Worm (Caenorhabditis elegans) whole organism, L4 larva: ENCODE data around the gene srx-97.

Source experiments
- F26F4.8 ChIP-seq: fragments of 200-800 bp; sonication (Bioruptor generic); conservative IDR thresholded peaks from 2 replicates; pipeline ENCODE4 v1.3.6; 2022; ENCODE audit warnings: missing genetic modification characterization, missing compliant biosample characterization
- F49E8.2 ChIP-seq: sonication (generic microtip); optimal IDR thresholded peaks from 2 replicates; lab custom pipeline; 2016; ENCODE audit warnings: missing compliant biosample characterization, mild to moderate bottlenecking, missing genetic modification characterization, borderline replicate concordance
- R02D3.7 ChIP-seq: fragments of 150-350 bp; sonication (generic microtip); optimal IDR thresholded peaks from 3 replicates; lab custom pipeline; 2014; ENCODE audit warnings: missing biosample characterization, missing genetic modification characterization
- Y105C5A.15 ChIP-seq: fragments of 200-800 bp; sonication (Bioruptor generic); IDR thresholded peaks from 2 replicates; pipeline ENCODE4 v1.3.6; 2022; ENCODE audit warnings: missing genetic modification characterization, missing compliant biosample characterization
- Y48G9A.11 ChIP-seq: fragments of 200-800 bp; sonication (Bioruptor generic); IDR thresholded peaks from 2 replicates; pipeline ENCODE4 v1.3.6; 2022; ENCODE audit warnings: missing genetic modification reagents, missing genetic modification characterization, missing compliant biosample characterization
- Y5F2A.4 ChIP-seq: fragments of 200-800 bp; sonication (Bioruptor generic); optimal IDR thresholded peaks from 2 replicates; lab custom pipeline; 2018; ENCODE audit warnings: mild to moderate bottlenecking, missing genetic modification characterization, missing compliant biosample characterization
- aly-2 ChIP-seq: sonication (generic microtip); optimal IDR thresholded peaks from 2 replicates; lab custom pipeline; 2018; ENCODE audit warnings: missing biosample characterization, missing genetic modification characterization
- arid-1 ChIP-seq: fragments of 200-800 bp; sonication (Bioruptor generic); conservative IDR thresholded peaks from 2 replicates; pipeline ENCODE4 v1.3.6; 2022; ENCODE audit warnings: missing genetic modification reagents, missing genetic modification characterization, missing compliant biosample characterization
- attf-4 ChIP-seq: sonication (generic microtip); optimal IDR thresholded peaks from 3 replicates; lab custom pipeline; 2017; ENCODE audit warnings: missing biosample characterization, missing genetic modification characterization
- ceh-20 ChIP-seq: fragments of 200-800 bp; sonication (Bioruptor generic); IDR thresholded peaks from 2 replicates; pipeline ENCODE4 v1.3.6; 2022; ENCODE audit warnings: missing genetic modification reagents, missing genetic modification characterization, missing compliant biosample characterization
- ceh-32 ChIP-seq: sonication (generic microtip); optimal IDR thresholded peaks from 2 replicates; lab custom pipeline; 2016; ENCODE audit warnings: mild to moderate bottlenecking, missing genetic modification characterization, missing compliant biosample characterization; ENCODE audit not compliant: poor library complexity
- ceh-44 ChIP-seq: fragments of 200-800 bp; sonication (Bioruptor generic); IDR thresholded peaks from 2 replicates; pipeline ENCODE4 v1.3.6; 2022; ENCODE audit warnings: missing genetic modification reagents, missing genetic modification characterization, missing compliant biosample characterization
- ctbp-1 ChIP-seq: fragments of 200-800 bp; sonication (Bioruptor generic); IDR thresholded peaks from 2 replicates; pipeline ENCODE4 v1.3.6; 2022; ENCODE audit warnings: missing genetic modification reagents, missing genetic modification characterization, missing compliant biosample characterization
- dmd-9 ChIP-seq: fragments of 200-800 bp; sonication (Bioruptor generic); IDR thresholded peaks from 2 replicates; pipeline ENCODE4 v1.3.6; 2022; ENCODE audit warnings: missing genetic modification reagents, missing genetic modification characterization, missing compliant biosample characterization
- dpl-1 ChIP-seq: fragments of 150-350 bp; optimal IDR thresholded peaks from 2 replicates; lab custom pipeline; 2014; ENCODE audit warnings: missing biosample characterization, missing genetic modification reagents, missing genetic modification characterization
- dve-1 ChIP-seq: sonication (generic microtip); optimal IDR thresholded peaks from 2 replicates; lab custom pipeline; 2017; ENCODE audit warnings: antibody characterized with exemption, mild to moderate bottlenecking, missing genetic modification characterization, missing compliant biosample characterization; ENCODE audit not compliant: insufficient read depth
- egl-27 ChIP-seq: sonication (generic microtip); optimal IDR thresholded peaks from 3 replicates; lab custom pipeline; 2017; ENCODE audit warnings: missing biosample characterization, missing genetic modification reagents, missing genetic modification characterization
- fos-1 ChIP-seq: fragments of 150-350 bp; optimal IDR thresholded peaks from 2 replicates; lab custom pipeline; 2014; ENCODE audit warnings: missing biosample characterization, missing genetic modification characterization
- gei-8 ChIP-seq: fragments of 200-800 bp; sonication (Bioruptor generic); optimal IDR thresholded peaks from 2 replicates; lab custom pipeline; 2018; ENCODE audit warnings: mild to moderate bottlenecking, missing genetic modification characterization, missing compliant biosample characterization
- hif-1 ChIP-seq, 2 experiments: sonication (generic microtip); optimal IDR thresholded peaks; 2 replicates each; lab custom pipeline; 2016 to 2017; ENCODE audit warnings: missing compliant biosample characterization in 2 of 2, missing genetic modification characterization in 2 of 2, missing genetic modification reagents in 2 of 2, missing genotype in 2 of 2, mild to moderate bottlenecking in 1 of 2
- hlh-30 ChIP-seq: sonication (generic microtip); optimal IDR thresholded peaks from 2 replicates; lab custom pipeline; 2017; ENCODE audit warnings: antibody characterized with exemption, mild to moderate bottlenecking, missing genetic modification characterization, missing compliant biosample characterization; ENCODE audit not compliant: insufficient read depth
- hmg-1.1 ChIP-seq: fragments of 200-800 bp; sonication (Bioruptor generic); IDR thresholded peaks from 2 replicates; pipeline ENCODE4 v1.3.6; 2022; ENCODE audit warnings: missing genetic modification reagents, missing genetic modification characterization, missing compliant biosample characterization
- lin-1 ChIP-seq: fragments of 200-800 bp; sonication (Bioruptor generic); IDR thresholded peaks from 2 replicates; pipeline ENCODE4 v1.3.6; 2022; ENCODE audit warnings: missing genetic modification reagents, missing genetic modification characterization, missing compliant biosample characterization
- lir-3 ChIP-seq: sonication (generic microtip); optimal IDR thresholded peaks from 2 replicates; lab custom pipeline; 2016; ENCODE audit warnings: mild to moderate bottlenecking, missing genetic modification characterization, missing compliant biosample characterization
- lsy-2 ChIP-seq, 2 experiments: fragments of 150-350 bp in 1 of 2; sonication (generic microtip) in 1 of 2; optimal IDR thresholded peaks; 2 replicates each; lab custom pipeline; 2014 to 2017; ENCODE audit warnings: missing biosample characterization in 2 of 2, missing genetic modification characterization in 2 of 2
- madf-5 ChIP-seq, 2 experiments: fragments of 200-800 bp; sonication (Bioruptor generic); IDR thresholded peaks; 2 replicates each; pipeline ENCODE4 v1.3.6; 2022; ENCODE audit warnings: missing compliant biosample characterization in 2 of 2, missing genetic modification characterization in 2 of 2
- mep-1 ChIP-seq: fragments of 150-350 bp; sonication (generic microtip); optimal IDR thresholded peaks from 3 replicates; lab custom pipeline; 2014; ENCODE audit warnings: missing biosample characterization, missing genetic modification characterization
- mxl-3 ChIP-seq: fragments of 200-800 bp; sonication (Bioruptor generic); optimal IDR thresholded peaks from 2 replicates; lab custom pipeline; 2018; ENCODE audit warnings: mild to moderate bottlenecking, missing genetic modification characterization, missing compliant biosample characterization
- nhr-11 ChIP-seq: fragments of 150-350 bp; optimal IDR thresholded peaks from 2 replicates; lab custom pipeline; 2014; ENCODE audit warnings: missing biosample characterization, missing genetic modification characterization
- nhr-237 ChIP-seq: sonication (generic microtip); optimal IDR thresholded peaks from 2 replicates; lab custom pipeline; 2017; ENCODE audit warnings: missing biosample characterization, missing genetic modification characterization
- nhr-41 ChIP-seq: fragments of 200-800 bp; sonication (Bioruptor generic); IDR thresholded peaks from 2 replicates; pipeline ENCODE4 v1.3.6; 2022; ENCODE audit warnings: missing genetic modification reagents, missing genetic modification characterization, missing compliant biosample characterization
- pha-4 ChIP-seq, 2 experiments: fragments of 150-350 bp in 1 of 2; fragments of 200-800 bp in 1 of 2; sonication (Bioruptor generic) in 1 of 2; IDR thresholded peaks in 1 of 2; optimal IDR thresholded peaks in 1 of 2; 2 replicates each; pipeline versions ENCODE4 v1.3.6 to Lab custom; 2014 to 2022; ENCODE audit warnings: missing genetic modification characterization in 2 of 2, missing genetic modification reagents in 2 of 2, missing biosample characterization in 1 of 2, missing compliant biosample characterization in 1 of 2
- set-16 ChIP-seq: fragments of 200-800 bp; sonication (Bioruptor generic); IDR thresholded peaks from 2 replicates; pipeline ENCODE4 v1.3.6; 2022; ENCODE audit warnings: missing genetic modification reagents, missing genetic modification characterization, missing compliant biosample characterization
- tra-1 ChIP-seq: fragments of 200-800 bp; sonication (Bioruptor generic); IDR thresholded peaks from 2 replicates; pipeline ENCODE4 v1.3.6; 2022; ENCODE audit warnings: missing genetic modification reagents, missing genetic modification characterization, missing compliant biosample characterization
- unc-130 ChIP-seq: sonication (generic microtip); optimal IDR thresholded peaks from 2 replicates; lab custom pipeline; 2016; ENCODE audit warnings: missing genetic modification reagents, missing genetic modification characterization, missing compliant biosample characterization
- unc-39 ChIP-seq: sonication (generic microtip); optimal IDR thresholded peaks from 2 replicates; lab custom pipeline; 2017; ENCODE audit warnings: missing biosample characterization, missing genetic modification characterization
- zag-1 ChIP-seq: fragments of 150-350 bp; optimal IDR thresholded peaks from 2 replicates; lab custom pipeline; 2014; ENCODE audit warnings: missing biosample characterization, missing genetic modification characterization
- zip-2 ChIP-seq: fragments of 150-350 bp; optimal IDR thresholded peaks from 2 replicates; lab custom pipeline; 2014; ENCODE audit warnings: missing biosample characterization, missing genetic modification characterization

The srx-97 gene

DNA sequence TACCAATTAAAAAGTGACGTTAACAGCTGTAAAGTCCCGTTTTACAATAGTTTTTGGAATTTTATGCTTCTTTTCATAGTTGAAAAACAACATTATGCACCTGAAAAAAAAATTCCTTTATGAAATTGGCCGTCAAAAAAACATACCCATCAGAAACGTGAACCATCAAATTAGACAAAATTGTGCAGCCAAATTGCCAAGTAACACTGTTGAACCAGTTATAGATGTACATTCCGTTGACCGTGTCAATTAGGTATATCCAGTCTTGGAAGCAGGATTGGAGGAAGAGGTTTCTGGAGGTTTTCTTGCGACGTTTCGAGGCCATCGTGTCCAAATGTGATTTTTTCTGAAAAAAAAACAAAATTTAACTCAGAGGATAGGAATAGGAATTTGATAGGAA is at the start of gene srx-97:
Gene srx-97, minus strand, starts transcription at position 101 of the 400 bp plus-strand sequence.
- no peak for TF ChIP-seq nhr-237 (tag; lab: Kevin White, UChicago)
- TF ChIP-seq madf-5 (GFP tag; IDR thresholded peaks at IDR 0.05; lab: Robert Waterston, UW) = 0 out of 4 replicates have a peak, but pooled peaks of 1 of the 2 experiments have one; percentile 7
- TF ChIP-seq set-16 (GFP tag; lab: Robert Waterston, UW) = no peak
- TF ChIP-seq, all 104 proteins: peak for 1

DNA sequence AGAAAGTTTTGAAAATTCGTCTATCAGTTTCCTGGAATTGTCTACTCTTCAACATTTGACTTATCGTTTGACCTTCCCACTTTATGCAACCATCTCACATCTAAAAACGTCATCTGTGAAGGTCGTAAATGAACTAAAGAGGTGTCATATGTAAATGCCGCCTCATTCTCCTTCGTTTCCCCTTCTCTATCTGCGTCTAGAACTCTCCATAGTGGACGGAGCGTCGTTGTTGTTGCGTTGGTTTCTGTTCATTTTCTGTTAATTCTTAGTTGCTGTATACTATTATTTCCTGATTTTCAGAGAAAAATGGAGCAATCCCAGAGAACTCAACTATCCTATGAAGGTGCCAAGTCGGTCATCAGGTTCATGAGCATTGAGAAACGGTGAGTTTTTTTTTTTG is 47.7 kb upstream of the srx-97 start, which contains the start of gene fbxc-52:
Gene fbxc-52, plus strand, starts transcription at position 301 of the 400 bp plus-strand sequence.
- TF ChIP-seq Y105C5A.15 (GFP tag; lab: Robert Waterston, UW) (no peak), Y5F2A.4 (GFP tag; lab: Kevin White, UChicago) (no peak), tra-1 (no peak), madf-5 (GFP tag; IDR thresholded peaks at IDR 0.05; lab: Robert Waterston, UW) (no peak), hif-1 (tag; optimal IDR thresholded peaks at IDR 0.05; lab: Kevin White, UChicago) (no peak), hmg-1.1 (no peak), pha-4 (GFP tag; IDR thresholded peaks at IDR 0.05; lab: Robert Waterston, UW) (no peak), pha-4 (tag; optimal IDR thresholded peaks at IDR 0.05; lab: Kevin White, UChicago) (no peak), F26F4.8 (no peak), R02D3.7 (tag; lab: Kevin White, UChicago) (no peak), mxl-3 (no peak), dmd-9 (GFP tag; lab: Robert Waterston, UW) (no peak), attf-4 (tag; lab: Kevin White, UChicago) (no peak), unc-130 (GFP tag; lab: Kevin White, UChicago) (no peak), ceh-32 (tag; lab: Kevin White, UChicago) (no peak), dpl-1 (GFP tag; lab: Kevin White, UChicago) (no peak), lsy-2 (tag; optimal IDR thresholded peaks at IDR 0.05; lab: Kevin White, UChicago) (no peak), lin-1 (no peak), ceh-20 (GFP tag; lab: Robert Waterston, UW) (no peak), zag-1 (tag; lab: Kevin White, UChicago) (no peak)

DNA sequence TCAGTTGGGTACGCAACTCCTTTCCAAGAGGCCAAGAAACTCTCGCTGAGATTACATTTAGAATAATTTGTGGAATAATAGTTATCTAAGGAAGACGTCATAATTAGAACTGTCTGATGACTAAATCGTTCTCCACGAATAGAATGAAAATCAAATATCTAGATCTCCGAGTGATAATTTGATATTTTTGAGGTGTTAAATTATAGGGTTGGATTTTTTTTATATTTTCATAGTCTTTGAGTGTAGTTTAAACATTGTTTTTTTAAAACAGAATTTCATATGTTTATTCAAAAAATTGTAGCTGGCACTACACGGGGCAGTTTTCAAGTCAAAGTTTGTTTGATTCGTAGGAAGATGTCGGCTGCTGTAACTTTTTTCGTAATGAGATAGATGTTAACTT is 47.2 kb upstream of the srx-97 start, which contains the start of gene srh-99:
Gene srh-99, minus strand, starts transcription at position 101 of the 400 bp plus-strand sequence.
- TF ChIP-seq lir-3 = no peak
- TF ChIP-seq ceh-44 (GFP tag; lab: Robert Waterston, UW) = no peak
- no peak for TF ChIP-seq nhr-41 (GFP tag; lab: Robert Waterston, UW)
- no peak for TF ChIP-seq F49E8.2
- TF ChIP-seq fos-1 (tag; lab: Kevin White, UChicago) = no peak
- TF ChIP-seq hlh-30 (tag; lab: Kevin White, UChicago) = no peak
- no peak for TF ChIP-seq unc-39 (tag; lab: Kevin White, UChicago)
- TF ChIP-seq nhr-11 (tag; lab: Kevin White, UChicago) = no peak
- TF ChIP-seq Y48G9A.11 (GFP tag; lab: Robert Waterston, UW) = no peak
- no peak for TF ChIP-seq aly-2 (tag; lab: Kevin White, UChicago)
- no peak for TF ChIP-seq gei-8 (GFP tag; lab: Kevin White, UChicago)
- TF ChIP-seq dve-1 (tag; lab: Kevin White, UChicago) = no peak
- TF ChIP-seq mep-1 (tag; lab: Kevin White, UChicago) = no peak
- no peak for TF ChIP-seq zip-2 (tag; lab: Kevin White, UChicago)
- TF ChIP-seq egl-27 = no peak

DNA sequence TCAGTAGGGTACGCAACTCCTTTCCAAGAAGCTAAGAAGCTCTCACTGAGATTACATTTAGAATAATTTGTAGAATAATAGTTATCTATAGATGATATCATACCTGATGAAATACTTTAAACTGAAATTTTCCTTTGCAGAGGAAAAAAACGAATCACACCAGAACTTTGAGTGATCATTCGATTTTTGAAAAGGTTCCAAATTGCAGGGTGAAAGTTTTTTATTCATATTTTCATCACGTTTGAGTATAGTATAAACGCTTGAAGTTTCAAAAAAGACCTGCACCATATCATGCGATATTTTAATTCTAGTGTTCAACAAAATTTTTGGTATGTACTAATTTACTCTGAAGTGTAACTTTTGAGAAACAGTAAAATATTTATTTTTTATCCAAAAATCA is 45.4 kb upstream of the srx-97 start, which contains the start of gene srh-100:
Gene srh-100, minus strand, starts transcription at position 101 of the 400 bp plus-strand sequence.
- TF ChIP-seq hif-1 (tag; optimal IDR thresholded peaks at IDR 0.05; lab: Kevin White, UChicago) (no peak), arid-1 (GFP tag; lab: Robert Waterston, UW) (no peak), ctbp-1 (GFP tag; lab: Robert Waterston, UW) (no peak)
